Worm (Caenorhabditis elegans) whole organism, late embryonic: ENCODE results near the gene nrf-6.
A peak's percentile ranks its signal among the peaks of the same experiment; 100 is the strongest.

Source experiments
- C08G9.2 ChIP-seq: sonication (generic microtip); optimal IDR thresholded peaks from 2 replicates; lab custom pipeline; 2016; ENCODE audit warnings: mild to moderate bottlenecking, missing genetic modification characterization, moderate library complexity, missing compliant biosample characterization
- F13H6.1 ChIP-seq: sonication (generic microtip); optimal IDR thresholded peaks from 2 replicates; lab custom pipeline; 2016; ENCODE audit warnings: missing genetic modification characterization, missing compliant biosample characterization
- K09A11.1 ChIP-seq: sonication (generic microtip); optimal IDR thresholded peaks from 2 replicates; lab custom pipeline; 2017; ENCODE audit warnings: antibody characterized with exemption, mild to moderate bottlenecking, missing genetic modification characterization, missing compliant biosample characterization; ENCODE audit not compliant: insufficient read depth
- Y22D7AL.16 ChIP-seq: sonication (generic microtip); optimal IDR thresholded peaks from 2 replicates; lab custom pipeline; 2016; ENCODE audit warnings: missing genetic modification characterization, missing compliant biosample characterization
- ama-1 ChIP-seq: fragments of 150-350 bp; optimal IDR thresholded peaks from 2 replicates; lab custom pipeline; 2014
- ceh-14 ChIP-seq: sonication (generic microtip); optimal IDR thresholded peaks from 2 replicates; lab custom pipeline; 2016; ENCODE audit warnings: missing genotype, missing genetic modification characterization, missing compliant biosample characterization
- ceh-18 ChIP-seq: sonication (generic microtip); optimal IDR thresholded peaks from 2 replicates; lab custom pipeline; 2016; ENCODE audit warnings: missing genetic modification characterization, missing compliant biosample characterization
- ceh-19 ChIP-seq: fragments of 200-800 bp; sonication (Bioruptor generic); optimal IDR thresholded peaks from 2 replicates; lab custom pipeline; 2018; ENCODE audit warnings: mild to moderate bottlenecking, missing genetic modification characterization, missing compliant biosample characterization
- ceh-22 ChIP-seq: sonication (generic microtip); optimal IDR thresholded peaks from 2 replicates; lab custom pipeline; 2017; ENCODE audit warnings: missing biosample characterization, missing genetic modification characterization
- ceh-24 ChIP-seq: sonication (generic microtip); optimal IDR thresholded peaks from 2 replicates; lab custom pipeline; 2016; ENCODE audit warnings: mild to moderate bottlenecking, missing genetic modification characterization, missing compliant biosample characterization
- ceh-30 ChIP-seq: fragments of 150-350 bp; optimal IDR thresholded peaks from 2 replicates; lab custom pipeline; 2014; ENCODE audit warnings: missing biosample characterization, missing genetic modification characterization
- ceh-34 ChIP-seq: sonication (generic microtip); optimal IDR thresholded peaks from 2 replicates; lab custom pipeline; 2016; ENCODE audit warnings: mild to moderate bottlenecking, missing genetic modification characterization, missing compliant biosample characterization
- ceh-45 ChIP-seq: fragments of 200-800 bp; sonication (Bioruptor generic); IDR thresholded peaks from 2 replicates; pipeline ENCODE4 v1.3.6; 2022; ENCODE audit warnings: missing genetic modification reagents, missing genetic modification characterization, missing compliant biosample characterization
- ceh-6 ChIP-seq: fragments of 200-800 bp; sonication (Bioruptor generic); optimal IDR thresholded peaks from 2 replicates; lab custom pipeline; 2018; ENCODE audit warnings: mild to moderate bottlenecking, missing genetic modification characterization, missing compliant biosample characterization
- ceh-9 ChIP-seq: sonication (generic microtip); optimal IDR thresholded peaks from 2 replicates; lab custom pipeline; 2016; ENCODE audit warnings: mild to moderate bottlenecking, missing genetic modification characterization, inconsistent platforms, missing compliant biosample characterization
- dve-1 ChIP-seq: sonication (generic microtip); optimal IDR thresholded peaks from 2 replicates; lab custom pipeline; 2017; ENCODE audit warnings: antibody characterized with exemption, mild to moderate bottlenecking, missing genetic modification characterization, missing compliant biosample characterization
- elt-4 ChIP-seq: sonication (generic microtip); optimal IDR thresholded peaks from 2 replicates; lab custom pipeline; 2016; ENCODE audit warnings: missing genetic modification characterization, missing compliant biosample characterization
- ets-4 ChIP-seq: sonication (generic microtip); optimal IDR thresholded peaks from 2 replicates; lab custom pipeline; 2016; ENCODE audit warnings: missing genetic modification characterization, missing compliant biosample characterization
- eyg-1 ChIP-seq: sonication (generic microtip); optimal IDR thresholded peaks from 2 replicates; lab custom pipeline; 2016; ENCODE audit warnings: missing genotype, missing genetic modification characterization, missing compliant biosample characterization
- fax-1 ChIP-seq: sonication (generic microtip); optimal IDR thresholded peaks from 2 replicates; lab custom pipeline; 2016; ENCODE audit warnings: missing genotype, missing genetic modification characterization, missing compliant biosample characterization
- fkh-10 ChIP-seq: fragments of 150-350 bp; optimal IDR thresholded peaks from 2 replicates; lab custom pipeline; 2014; ENCODE audit warnings: missing biosample characterization, missing genetic modification reagents, missing genetic modification characterization
- hlh-15 ChIP-seq: sonication (generic microtip); optimal IDR thresholded peaks from 2 replicates; lab custom pipeline; 2016; ENCODE audit warnings: missing genetic modification characterization, missing compliant biosample characterization
- lim-6 ChIP-seq: sonication (generic microtip); optimal IDR thresholded peaks from 2 replicates; lab custom pipeline; 2016; ENCODE audit warnings: missing genetic modification characterization, missing compliant biosample characterization
- madf-2 ChIP-seq: sonication (generic microtip); optimal IDR thresholded peaks from 2 replicates; lab custom pipeline; 2017; ENCODE audit warnings: missing genetic modification characterization, missing compliant biosample characterization
- nhr-11 ChIP-seq: fragments of 150-350 bp; optimal IDR thresholded peaks from 2 replicates; lab custom pipeline; 2014; ENCODE audit warnings: missing biosample characterization, missing genetic modification characterization
- nhr-232 ChIP-seq: sonication (generic microtip); optimal IDR thresholded peaks from 2 replicates; lab custom pipeline; 2016; ENCODE audit warnings: missing genetic modification characterization, missing compliant biosample characterization
- odd-2 ChIP-seq: sonication (generic microtip); optimal IDR thresholded peaks from 2 replicates; lab custom pipeline; 2017; ENCODE audit warnings: antibody characterized with exemption, mild to moderate bottlenecking, missing genetic modification characterization, missing compliant biosample characterization
- pat-9 ChIP-seq: fragments of 200-800 bp; sonication (Bioruptor generic); optimal IDR thresholded peaks from 2 replicates; lab custom pipeline; 2018; ENCODE audit warnings: mild to moderate bottlenecking, missing genetic modification characterization, moderate library complexity, missing compliant biosample characterization
- pax-1 ChIP-seq: fragments of 150-350 bp; optimal IDR thresholded peaks from 2 replicates; lab custom pipeline; 2014; ENCODE audit warnings: missing biosample characterization, missing genetic modification characterization
- pha-4 ChIP-seq: fragments of 150-350 bp; optimal IDR thresholded peaks from 2 replicates; lab custom pipeline; 2018; ENCODE audit warnings: missing biosample characterization, missing genetic modification reagents, missing genetic modification characterization
- pqm-1 ChIP-seq: sonication (generic microtip); optimal IDR thresholded peaks from 2 replicates; lab custom pipeline; 2016; ENCODE audit warnings: missing genetic modification characterization, missing compliant biosample characterization
- ref-2 ChIP-seq: sonication (generic microtip); optimal IDR thresholded peaks from 2 replicates; lab custom pipeline; 2016; ENCODE audit warnings: missing genetic modification characterization, missing compliant biosample characterization
- sdc-2 ChIP-seq: sonication (generic microtip); optimal IDR thresholded peaks from 2 replicates; lab custom pipeline; 2016; ENCODE audit warnings: missing genotype, missing genetic modification characterization, missing compliant biosample characterization
- sox-2 ChIP-seq: fragments of 200-800 bp; sonication (Bioruptor generic); IDR thresholded peaks from 2 replicates; pipeline ENCODE4 v1.3.6; 2022; ENCODE audit warnings: missing genetic modification reagents, missing genetic modification characterization, missing compliant biosample characterization
- sox-4 ChIP-seq: sonication (generic microtip); optimal IDR thresholded peaks from 2 replicates; lab custom pipeline; 2017; ENCODE audit warnings: mild to moderate bottlenecking, missing genetic modification characterization, inconsistent platforms, missing compliant biosample characterization
- syd-9 ChIP-seq: sonication (generic microtip); optimal IDR thresholded peaks from 2 replicates; lab custom pipeline; 2016; ENCODE audit warnings: mild to moderate bottlenecking, missing genetic modification characterization, moderate library complexity, missing compliant biosample characterization
- tbx-2 ChIP-seq: sonication (generic microtip); optimal IDR thresholded peaks from 2 replicates; lab custom pipeline; 2016; ENCODE audit warnings: missing genetic modification characterization, missing compliant biosample characterization
- tbx-7 ChIP-seq: sonication (generic microtip); optimal IDR thresholded peaks from 2 replicates; lab custom pipeline; 2016; ENCODE audit warnings: missing genotype, missing genetic modification characterization, missing compliant biosample characterization
- unc-42 ChIP-seq: sonication (generic microtip); optimal IDR thresholded peaks from 2 replicates; lab custom pipeline; 2016; ENCODE audit warnings: missing genotype, missing genetic modification characterization, missing compliant biosample characterization
- unc-55 ChIP-seq: sonication (generic microtip); optimal IDR thresholded peaks from 2 replicates; lab custom pipeline; 2017; ENCODE audit warnings: missing biosample characterization, missing genetic modification reagents, missing genetic modification characterization
- ztf-16 ChIP-seq: sonication (generic microtip); optimal IDR thresholded peaks from 2 replicates; lab custom pipeline; 2017; ENCODE audit warnings: missing genetic modification characterization, missing compliant biosample characterization

The nrf-6 gene

DNA sequence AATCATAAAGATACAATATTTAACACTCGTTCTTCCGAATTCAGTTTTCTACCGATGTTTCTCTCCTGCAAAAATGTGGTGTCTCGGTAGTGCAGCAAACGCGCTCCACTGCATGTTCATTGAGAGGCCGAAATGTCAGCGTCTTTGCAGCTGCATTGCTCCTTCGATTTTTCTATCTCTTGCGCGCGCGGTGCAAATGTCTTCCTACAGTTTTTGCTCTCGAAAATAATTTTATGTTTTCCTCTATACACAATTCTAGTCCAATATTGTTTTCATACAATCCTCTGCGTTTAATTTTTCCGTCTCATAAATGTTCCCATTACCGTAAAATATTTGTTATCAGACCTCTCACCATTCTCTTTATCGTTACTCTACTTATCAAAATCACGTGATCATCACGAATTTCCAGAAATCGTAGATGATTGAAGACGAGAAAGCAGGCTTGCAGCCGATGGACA is 29.9 kb upstream of the nrf-6 start, which contains the start of gene ufd-2 (continued):
- TF ChIP-seq dve-1 (tag; lab: Kevin White, UChicago) = peak; percentile 20
- no peak for TF ChIP-seq pqm-1 (tag; lab: Kevin White, UChicago)
- TF ChIP-seq tbx-2 = peak; percentile 90
- no peak for TF ChIP-seq ceh-30 (tag; lab: Kevin White, UChicago)
- no peak for TF ChIP-seq odd-2 (tag; lab: Kevin White, UChicago)
- peak; percentile 48 for TF ChIP-seq ceh-34
- TF ChIP-seq sdc-2 (tag; lab: Kevin White, UChicago) = no peak
- no peak for TF ChIP-seq syd-9
- peak; percentile 82 for TF ChIP-seq ref-2 (tag; lab: Kevin White, UChicago)
- TF ChIP-seq madf-2 (tag; lab: Kevin White, UChicago) = no peak
- TF ChIP-seq ama-1 (lab: Kevin White, UChicago) = no peak
- no peak for TF ChIP-seq ceh-19 (GFP tag; lab: Kevin White, UChicago)
- TF ChIP-seq pha-4 (tag; lab: Kevin White, UChicago) = no peak
- no peak for TF ChIP-seq sox-2 (GFP tag; lab: Robert Waterston, UW)
- peak; percentile 56 for TF ChIP-seq ceh-14
- TF ChIP-seq unc-55 = peak; percentile 15
- TF ChIP-seq unc-42 (tag; lab: Kevin White, UChicago) = peak; percentile 66
- TF ChIP-seq nhr-232 = no peak
- peak; percentile 51 for TF ChIP-seq tbx-7 (tag; lab: Kevin White, UChicago)
- TF ChIP-seq ceh-6 (GFP tag; lab: Kevin White, UChicago) = no peak
- no peak for TF ChIP-seq nhr-11
- TF ChIP-seq ets-4 = peak; percentile 50
- TF ChIP-seq eyg-1 (tag; lab: Kevin White, UChicago) = no peak
- TF ChIP-seq ztf-16 = peak; percentile 41
- no peak for TF ChIP-seq sox-4 (tag; lab: Kevin White, UChicago)
- TF ChIP-seq fax-1 = peak; percentile 47
- no peak for TF ChIP-seq ceh-45 (GFP tag; lab: Robert Waterston, UW)
- no peak for TF ChIP-seq K09A11.1 (tag; lab: Kevin White, UChicago)
- no peak for TF ChIP-seq lim-6 (tag; lab: Kevin White, UChicago)
- TF ChIP-seq pax-1 (tag; lab: Kevin White, UChicago) = no peak
- TF ChIP-seq pat-9 (tag; lab: Kevin White, UChicago) = no peak
- peak; percentile 71 for TF ChIP-seq C08G9.2 (tag; lab: Kevin White, UChicago)
- no peak for TF ChIP-seq ceh-9 (tag; lab: Kevin White, UChicago)

DNA sequence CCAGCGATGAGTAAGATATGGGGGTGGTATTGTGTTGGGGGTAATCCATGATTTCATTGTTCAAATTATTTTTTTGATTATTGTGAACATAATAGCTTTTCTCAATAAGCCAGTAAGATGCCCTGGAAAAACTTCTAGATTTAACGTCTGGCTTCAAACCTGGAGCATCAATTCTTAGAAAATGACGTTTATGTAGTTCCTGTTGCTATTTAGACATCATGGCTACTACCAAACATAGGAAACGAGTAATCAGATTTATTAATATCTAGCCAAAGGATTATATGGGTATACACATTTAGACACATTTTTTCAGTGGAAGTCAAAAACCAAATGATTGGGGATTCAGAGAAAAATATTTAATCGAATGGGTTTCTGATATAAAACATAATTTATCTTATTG is 27.0 kb upstream of the nrf-6 start:
- TF ChIP-seq elt-4 (tag; lab: Kevin White, UChicago) (no peak), Y22D7AL.16 (tag; lab: Kevin White, UChicago) (no peak), ceh-22 (tag; lab: Kevin White, UChicago) (no peak), hlh-15 (no peak), sdc-2 (tag; lab: Kevin White, UChicago) (no peak), tbx-2 (no peak), ets-4 (no peak), ceh-18 (tag; lab: Kevin White, UChicago) (no peak)

DNA sequence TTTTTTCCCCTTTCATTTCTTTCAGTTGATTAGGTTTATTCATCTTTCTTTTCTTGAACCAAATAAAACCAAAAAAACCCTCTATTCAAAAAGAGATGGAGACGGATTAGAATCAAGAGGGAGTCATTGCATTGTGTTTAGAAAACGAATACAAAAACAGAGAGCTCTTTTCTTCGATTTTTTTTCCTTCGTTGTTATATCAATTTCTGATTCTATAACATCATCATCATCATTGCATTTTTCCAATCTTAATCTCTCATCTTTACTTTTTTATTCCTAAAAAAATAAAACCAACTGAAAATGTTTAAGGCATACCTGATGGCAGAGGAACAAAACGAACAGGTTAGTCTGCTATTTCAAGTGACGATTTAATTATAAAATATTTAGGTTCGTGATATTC is 26.3 kb upstream of the nrf-6 start, which contains the start of gene T05H10.8:
TSS of gene T05H10.8 (plus strand) at position 301 of the 400 bp plus-strand sequence.
- no peak for TF ChIP-seq ets-4
- no peak for TF ChIP-seq ceh-6 (GFP tag; lab: Kevin White, UChicago)
- no peak for TF ChIP-seq fax-1
- TF ChIP-seq F13H6.1 (tag; lab: Kevin White, UChicago) = no peak
- no peak for TF ChIP-seq hlh-15
- no peak for TF ChIP-seq C08G9.2 (tag; lab: Kevin White, UChicago)
- no peak for TF ChIP-seq ceh-24
- TF ChIP-seq Y22D7AL.16 (tag; lab: Kevin White, UChicago) = no peak
- no peak for TF ChIP-seq ceh-34
- TF ChIP-seq ceh-30 (tag; lab: Kevin White, UChicago) = no peak
- no peak for TF ChIP-seq eyg-1 (tag; lab: Kevin White, UChicago)
- no peak for TF ChIP-seq syd-9
- TF ChIP-seq K09A11.1 (tag; lab: Kevin White, UChicago) = no peak
- no peak for TF ChIP-seq fkh-10
- TF ChIP-seq tbx-2 = no peak
